Worm (Caenorhabditis elegans): ENCODE data around the gene lnp-1.

DNA sequence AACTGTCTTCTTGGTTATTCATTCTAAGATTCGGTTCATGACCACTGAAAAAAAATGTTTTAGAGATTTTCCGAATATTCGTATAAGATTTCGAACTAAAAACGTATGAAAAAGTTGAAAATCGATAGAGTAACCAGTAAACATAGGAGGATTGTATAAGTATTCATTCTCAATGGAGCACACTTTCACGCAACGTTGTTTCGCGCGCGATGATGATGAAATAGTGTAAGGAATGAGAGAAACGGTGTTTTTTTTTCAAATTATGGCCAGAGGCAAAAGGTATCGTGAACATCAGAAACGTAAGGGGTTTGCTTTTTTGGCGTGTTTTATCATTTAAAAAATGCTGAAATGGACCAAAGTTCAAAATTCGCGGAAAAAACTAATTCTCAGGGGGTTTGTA, 31.0 kb downstream of the lnp-1 start, which contains the start of gene pqn-65:
- TF ChIP-seq daf-12 (tag; optimal IDR thresholded peaks at IDR 0.05), result no peak
- no peak for TF ChIP-seq nhr-10 (tag; optimal IDR thresholded peaks at IDR 0.05)
- no peak for TF ChIP-seq fkh-10 (GFP tag; optimal IDR thresholded peaks at IDR 0.05)
- no peak for TF ChIP-seq skn-1 (tag; optimal IDR thresholded peaks at IDR 0.05)
- no peak for TF ChIP-seq snpc-1.2 (GFP tag; IDR thresholded peaks at IDR 0.05)
- TF ChIP-seq lin-39 (tag; optimal IDR thresholded peaks at IDR 0.05), result no peak
- no peak for TF ChIP-seq unc-62 (GFP tag; optimal IDR thresholded peaks at IDR 0.05 in 1 of 2)
- no peak for TF ChIP-seq unc-62 (tag; optimal IDR thresholded peaks at IDR 0.05)
- TF ChIP-seq pqm-1 (tag; optimal IDR thresholded peaks at IDR 0.05), result no peak
- TF ChIP-seq F26F4.8 (GFP tag; conservative IDR thresholded peaks at IDR 0.05), result no peak
- TF ChIP-seq nhr-77 (tag; optimal IDR thresholded peaks at IDR 0.05), result no peak
- TF ChIP-seq dmd-9 (GFP tag; IDR thresholded peaks at IDR 0.05), result no peak
- TF ChIP-seq fos-1 (tag; optimal IDR thresholded peaks at IDR 0.05), result no peak
- TF ChIP-seq dpl-1 (GFP tag; optimal IDR thresholded peaks at IDR 0.05), result peak; percentile 44
- TF ChIP-seq lin-1 (GFP tag; IDR thresholded peaks at IDR 0.05), result no peak

All from whole organism, L4 larva.